Fruit fly (Drosophila melanogaster) whole organism: ENCODE results near the gene Lrch.

Experiments used
- CG8478 ChIP-seq: fragments of >200 bp; optimal IDR thresholded peaks from 2 replicates; lab custom pipeline; 2018; ENCODE audit warnings: inconsistent platforms
- pan ChIP-seq: fragments of >200 bp; optimal IDR thresholded peaks from 2 replicates; lab custom pipeline; 2017

- TF ChIP-seq CG8478 (lab: Kevin White, UChicago) (no peak), pan (no peak)
These were observed 47.4 kb upstream of the Lrch start for dm6 chr2L:17431359-17431675.
